Fruit fly (Drosophila melanogaster) whole organism, pupa: Measurements from ENCODE around the gene Unc-76.
A peak's percentile ranks its signal among the peaks of the same experiment; 100 is the strongest.

ENCODE experiments used
- CG10348 ChIP-seq: fragments of 200-800 bp; sonication (Bioruptor generic); IDR thresholded peaks from 2 replicates; pipeline ENCODE4 v1.3.6; 2022; ENCODE audit warnings: missing biosample characterization, missing genetic modification characterization
- CG12605 ChIP-seq: fragments of 200-800 bp; sonication (Bioruptor generic); IDR thresholded peaks from 2 replicates; pipeline ENCODE4 v1.3.6; 2022; ENCODE audit warnings: missing biosample characterization, missing genetic modification characterization
- CG13204 ChIP-seq: fragments of 200-800 bp; sonication (Bioruptor generic); optimal IDR thresholded peaks from 2 replicates; lab custom pipeline; 2018; ENCODE audit warnings: missing biosample characterization, mild to moderate bottlenecking, missing genetic modification characterization, moderate library complexity
- CG14655 ChIP-seq: fragments of 200-800 bp; sonication (Bioruptor generic); optimal IDR thresholded peaks from 3 replicates; lab custom pipeline; 2017; ENCODE audit warnings: mild to moderate bottlenecking, missing biosample characterization, missing genetic modification reagents, missing genetic modification characterization
- CG15710 ChIP-seq: fragments of 200-800 bp; sonication (Bioruptor generic); optimal IDR thresholded peaks from 2 replicates; lab custom pipeline; 2018; ENCODE audit warnings: missing biosample characterization, mild to moderate bottlenecking, missing genetic modification characterization, moderate library complexity
- CG17806 ChIP-seq: fragments of 200-800 bp; sonication (Bioruptor generic); optimal IDR thresholded peaks from 2 replicates; lab custom pipeline; 2018; ENCODE audit warnings: missing biosample characterization, mild to moderate bottlenecking, missing genetic modification characterization, moderate library complexity
- CG32121 ChIP-seq: fragments of 200-800 bp; sonication (Bioruptor generic); IDR thresholded peaks from 2 replicates; pipeline ENCODE4 v1.3.6; 2022; ENCODE audit warnings: missing biosample characterization, missing genetic modification characterization
- CG34367 ChIP-seq: fragments of 200-800 bp; sonication (Bioruptor generic); optimal IDR thresholded peaks from 2 replicates; lab custom pipeline; 2018; ENCODE audit warnings: missing biosample characterization, mild to moderate bottlenecking, missing genetic modification characterization
- CG4496 ChIP-seq: fragments of 200-800 bp; sonication (Bioruptor generic); IDR thresholded peaks from 3 replicates; pipeline ENCODE4 v1.3.6; 2022; ENCODE audit warnings: missing biosample characterization, missing genetic modification characterization
- CG8159 ChIP-seq: fragments of 200-800 bp; sonication (Bioruptor generic); optimal IDR thresholded peaks from 3 replicates; lab custom pipeline; 2018; ENCODE audit warnings: missing biosample characterization, mild to moderate bottlenecking, missing genetic modification characterization, moderate library complexity
- CG8301 ChIP-seq: fragments of 200-800 bp; sonication (Bioruptor generic); optimal IDR thresholded peaks from 2 replicates; lab custom pipeline; 2018; ENCODE audit warnings: missing biosample characterization, mild to moderate bottlenecking, missing genetic modification characterization
- CG9948 ChIP-seq: fragments of 200-800 bp; sonication (Bioruptor generic); optimal IDR thresholded peaks from 2 replicates; lab custom pipeline; 2018; ENCODE audit warnings: missing biosample characterization, mild to moderate bottlenecking, missing genetic modification characterization, moderate library complexity
- D1 ChIP-seq: fragments of 200-800 bp; sonication (Bioruptor generic); optimal IDR thresholded peaks from 2 replicates; lab custom pipeline; 2018; ENCODE audit warnings: missing biosample characterization, mild to moderate bottlenecking, missing genetic modification characterization, moderate library complexity
- EcR ChIP-seq: fragments of 200-800 bp; sonication (Bioruptor generic); optimal IDR thresholded peaks from 3 replicates; lab custom pipeline; 2019; ENCODE audit warnings: missing biosample characterization, missing genetic modification characterization, mild to moderate bottlenecking, moderate library complexity, missing genetic modification reagents
- Ets98B ChIP-seq: fragments of 200-800 bp; sonication (Bioruptor generic); IDR thresholded peaks from 2 replicates; pipeline ENCODE4 v1.3.6; 2022; ENCODE audit warnings: missing biosample characterization, missing genetic modification characterization
- Pif1A ChIP-seq: fragments of 200-800 bp; sonication (Bioruptor generic); optimal IDR thresholded peaks from 3 replicates; lab custom pipeline; 2016; ENCODE audit warnings: missing biosample characterization, missing genetic modification characterization
- Pif1B ChIP-seq: fragments of 200-800 bp; sonication (Bioruptor generic); optimal IDR thresholded peaks from 3 replicates; lab custom pipeline; 2016; ENCODE audit warnings: missing biosample characterization, missing genetic modification characterization
- Snoo ChIP-seq: fragments of 200-800 bp; sonication (Bioruptor generic); optimal IDR thresholded peaks from 3 replicates; lab custom pipeline; 2017; ENCODE audit warnings: missing biosample characterization, mild to moderate bottlenecking, missing genetic modification characterization, inconsistent platforms
- fd96Ca ChIP-seq: fragments of 200-800 bp; sonication (Bioruptor generic); IDR thresholded peaks from 3 replicates; pipeline ENCODE4 v1.3.6; 2022; ENCODE audit warnings: missing biosample characterization, missing genetic modification characterization
- gl ChIP-seq: fragments of 200-800 bp; sonication (Bioruptor generic); optimal IDR thresholded peaks from 2 replicates; lab custom pipeline; 2018; ENCODE audit warnings: missing biosample characterization, mild to moderate bottlenecking, missing genetic modification characterization
- rn ChIP-seq: fragments of 200-800 bp; sonication (Bioruptor generic); IDR thresholded peaks from 2 replicates; pipeline ENCODE4 v1.3.6; 2022; ENCODE audit warnings: missing biosample characterization, missing genetic modification characterization

Gene Unc-76

DNA sequence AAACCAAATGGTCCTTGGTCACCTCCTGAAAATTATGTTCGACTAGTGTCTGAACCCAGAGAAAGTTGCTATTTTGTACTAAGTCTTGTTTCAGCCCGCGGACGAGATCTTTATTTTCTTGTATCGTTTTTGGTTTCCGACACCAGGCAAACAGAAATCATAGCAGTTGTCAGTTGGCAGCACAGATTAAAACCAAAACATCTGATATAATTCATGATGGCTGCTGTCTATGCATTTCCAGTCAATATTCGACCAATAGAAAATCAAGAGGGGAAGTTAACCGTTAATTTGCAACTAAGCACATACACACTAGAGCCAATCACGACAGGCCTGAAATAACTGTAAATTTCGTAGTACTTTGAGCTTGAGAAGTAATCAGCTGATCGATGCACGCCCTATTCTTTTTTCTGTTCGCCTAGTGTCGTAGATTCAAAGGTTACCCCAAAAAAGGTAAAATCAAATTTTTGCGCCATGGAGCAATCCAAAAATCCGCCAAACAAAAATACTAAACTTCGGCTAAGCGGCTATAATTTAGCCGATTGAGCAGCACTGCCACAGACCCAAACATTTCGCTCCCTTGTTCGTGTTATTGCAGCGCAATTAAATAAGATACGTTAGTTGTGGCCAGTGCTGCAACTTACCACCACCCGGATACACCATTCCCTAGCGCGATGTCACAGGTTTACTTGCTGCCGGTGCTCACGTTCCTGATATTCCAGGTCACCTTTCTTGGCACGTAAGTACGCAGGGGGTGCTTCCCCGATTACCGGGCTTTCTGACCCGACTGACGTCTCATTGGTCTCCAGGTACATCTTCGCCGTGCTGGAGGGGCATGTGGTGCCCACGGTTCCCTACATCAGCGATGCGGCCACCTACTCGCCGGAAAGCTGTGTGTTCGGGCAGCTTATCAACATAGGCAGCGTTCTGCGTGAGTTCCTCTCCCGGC lies 3.7 kb upstream of the Unc-76 start, which contains the start of gene CG4025:
TSS of gene CG4025 (plus strand) at position 555 of the 946 bp plus-strand sequence.
- TF ChIP-seq CG13204 (GFP tag; lab: Kevin White, UChicago) (no peak), CG17806 (no peak), CG4496 (GFP tag; lab: Robert Waterston, UW) (no peak), fd96Ca (GFP tag; lab: Robert Waterston, UW) (no peak), EcR (no peak), CG10348 (no peak), CG15710 (tag; lab: Kevin White, UChicago) (no peak), CG12605 (GFP tag; lab: Robert Waterston, UW) (no peak), rn (GFP tag; lab: Robert Waterston, UW) (no peak), Pif1B (GFP tag; lab: Kevin White, UChicago) (no peak), Pif1A (no peak), CG8159 (no peak), Snoo (no peak), CG32121 (no peak)

DNA sequence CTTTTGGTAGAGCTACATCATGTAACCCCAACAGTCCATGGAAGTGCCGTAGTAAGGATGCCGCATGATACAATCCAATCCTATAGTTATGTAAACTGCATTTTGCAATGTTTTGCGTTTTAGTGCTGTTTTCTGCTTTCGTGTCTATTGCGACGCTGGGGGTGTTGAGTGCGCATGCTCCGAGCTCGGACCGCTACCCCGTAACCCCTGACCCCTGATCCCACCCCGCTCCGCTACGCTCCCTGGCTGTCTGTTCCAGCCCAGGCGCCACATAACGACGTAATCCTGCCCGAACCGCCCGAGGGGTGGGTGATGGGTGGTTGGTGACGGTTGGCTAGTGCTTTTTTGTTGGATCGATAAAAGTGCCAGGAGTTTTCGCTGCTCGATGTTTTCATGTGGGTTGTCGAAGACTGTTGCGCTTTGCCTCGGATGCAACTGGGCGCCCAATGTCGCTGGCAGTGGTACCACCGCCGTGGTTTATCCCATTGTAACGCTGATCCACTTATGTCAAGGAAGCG lies 1.5 kb downstream of the Unc-76 start:
- no peak for TF ChIP-seq Ets98B (GFP tag; lab: Robert Waterston, UW)
- TF ChIP-seq CG8159, result no peak
- TF ChIP-seq CG17806, result no peak

DNA sequence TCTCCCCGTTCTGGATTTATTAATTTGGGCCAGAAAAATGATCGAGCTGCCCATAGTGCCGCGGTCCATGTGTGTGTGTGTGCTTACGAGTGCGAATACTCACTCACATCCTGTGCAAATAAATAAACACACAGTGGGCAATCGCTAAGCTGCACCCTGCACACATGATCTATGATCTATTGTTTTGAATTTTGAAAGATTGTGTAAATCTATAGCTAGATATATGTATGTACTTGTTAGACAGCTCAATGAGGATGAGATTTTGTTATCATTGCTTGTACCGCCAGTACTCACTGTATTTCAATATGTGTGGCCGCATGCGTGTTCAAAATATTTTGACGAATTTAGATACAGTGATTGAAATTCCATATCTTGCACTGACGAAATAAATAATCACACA lies 2.7 kb downstream of the Unc-76 start:
- TF ChIP-seq CG4496 (GFP tag; lab: Robert Waterston, UW) (peak; percentile 95), CG17806 (peak; percentile 89), gl (tag; lab: Kevin White, UChicago) (peak; percentile 76), CG32121 (peak; percentile 92), CG13204 (GFP tag; lab: Kevin White, UChicago) (peak; percentile 7), fd96Ca (GFP tag; lab: Robert Waterston, UW) (peak; percentile 95), CG14655 (no peak), CG10348 (peak; percentile 86), CG34367 (tag; lab: Kevin White, UChicago) (peak; percentile 91), rn (GFP tag; lab: Robert Waterston, UW) (peak; percentile 82), Ets98B (GFP tag; lab: Robert Waterston, UW) (peak; percentile 93), CG15710 (tag; lab: Kevin White, UChicago) (peak; percentile 88), EcR (no peak), CG8159 (peak; percentile 89), Pif1A (peak; percentile 85), CG9948 (peak; percentile 86), D1 (tag; lab: Kevin White, UChicago) (no peak), Snoo (peak; percentile 78), CG12605 (GFP tag; lab: Robert Waterston, UW) (peak; percentile 84), Pif1B (GFP tag; lab: Kevin White, UChicago) (peak; percentile 82), CG8301 (peak; percentile 87)

dm6 chrX:2083678-2084162 lies 3.3 kb downstream of the Unc-76 start:
- TF ChIP-seq CG8301, result peak; percentile 88
- peak; percentile 86 for TF ChIP-seq rn (GFP tag; lab: Robert Waterston, UW)
- peak; percentile 87 for TF ChIP-seq CG12605 (GFP tag; lab: Robert Waterston, UW)
- TF ChIP-seq D1 (tag; lab: Kevin White, UChicago), result peak; percentile 7
- TF ChIP-seq CG14655, result peak; percentile 90
- TF ChIP-seq Pif1B (GFP tag; lab: Kevin White, UChicago), result peak; percentile 94
- TF ChIP-seq CG32121, result peak; percentile 94
- peak; percentile 94 for TF ChIP-seq CG4496 (GFP tag; lab: Robert Waterston, UW)
- TF ChIP-seq CG9948, result peak; percentile 88
- TF ChIP-seq Snoo, result peak; percentile 85
- peak; percentile 75 for TF ChIP-seq gl (tag; lab: Kevin White, UChicago)
- peak; percentile 96 for TF ChIP-seq fd96Ca (GFP tag; lab: Robert Waterston, UW)
- peak; percentile 81 for TF ChIP-seq CG34367 (tag; lab: Kevin White, UChicago)
- peak; percentile 94 for TF ChIP-seq Ets98B (GFP tag; lab: Robert Waterston, UW)
- peak; percentile 88 for TF ChIP-seq CG17806
- TF ChIP-seq CG8159, result peak; percentile 83
- TF ChIP-seq CG13204 (GFP tag; lab: Kevin White, UChicago), result peak; percentile 64
- peak; percentile 94 for TF ChIP-seq Pif1A
- TF ChIP-seq CG10348, result peak; percentile 76
- TF ChIP-seq EcR, result peak; percentile 93
- TF ChIP-seq CG15710 (tag; lab: Kevin White, UChicago), result peak; percentile 85

dm6 chrX:2087501-2087900 lies 7.1 kb downstream of the Unc-76 start:
- TF ChIP-seq fd96Ca (GFP tag; lab: Robert Waterston, UW), result peak; percentile 89
- TF ChIP-seq CG17806, result no peak
- no peak for TF ChIP-seq EcR
- 0 out of 2 replicates have a peak, but pooled peaks have one; percentile 48 for TF ChIP-seq rn (GFP tag; lab: Robert Waterston, UW)
- peak; percentile 75 for TF ChIP-seq CG12605 (GFP tag; lab: Robert Waterston, UW)
- peak; percentile 84 for TF ChIP-seq CG32121
- TF ChIP-seq CG4496 (GFP tag; lab: Robert Waterston, UW), result peak; percentile 92
- peak; percentile 57 for TF ChIP-seq CG8301
- TF ChIP-seq CG15710 (tag; lab: Kevin White, UChicago), result no peak
- TF ChIP-seq CG10348, result peak; percentile 59
- TF ChIP-seq Pif1A, result peak; percentile 56
- no peak for TF ChIP-seq CG13204 (GFP tag; lab: Kevin White, UChicago)
- peak; percentile 32 for TF ChIP-seq Pif1B (GFP tag; lab: Kevin White, UChicago)
- TF ChIP-seq CG8159, result no peak
- no peak for TF ChIP-seq CG9948
- peak; percentile 89 for TF ChIP-seq Ets98B (GFP tag; lab: Robert Waterston, UW)
- peak; percentile 74 for TF ChIP-seq CG14655
- no peak for TF ChIP-seq CG34367 (tag; lab: Kevin White, UChicago)
- TF ChIP-seq gl (tag; lab: Kevin White, UChicago), result no peak
- no peak for TF ChIP-seq Snoo
- TF ChIP-seq, all 21 proteins: peak for 11
